Worm (Caenorhabditis elegans): ENCODE measurements around the gene Y51A2D.1.

The Y51A2D.1 gene

DNA sequence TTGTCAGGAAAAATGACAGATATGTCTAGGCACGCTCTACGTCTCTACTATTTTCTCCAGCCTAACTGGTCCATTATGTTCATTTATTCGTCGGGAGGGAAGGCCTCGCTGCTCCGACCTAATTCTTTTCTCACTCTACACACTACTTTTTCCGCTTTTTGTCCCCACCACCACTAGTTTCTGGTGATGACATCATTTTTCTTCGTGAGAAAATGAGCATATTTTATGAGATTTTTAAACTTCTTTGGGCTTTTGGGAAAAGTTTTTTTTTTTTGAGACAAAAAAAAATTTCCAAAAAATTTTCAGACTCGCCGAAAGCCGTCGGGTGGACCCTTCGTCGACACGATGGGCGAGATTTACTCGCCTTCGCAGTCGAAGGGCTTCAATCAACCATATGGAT, 16.7 kb upstream of the Y51A2D.1 start, which contains the start of gene slo-1:
TSS of gene slo-1 (plus strand) at position 301 of the 400 bp plus-strand sequence.
- TF ChIP-seq ztf-1 (GFP tag; conservative IDR thresholded peaks at IDR 0.05) (no peak), zag-1 (tag; optimal IDR thresholded peaks at IDR 0.05) (no peak), lin-11 (tag; optimal IDR thresholded peaks at IDR 0.05) (no peak), sem-4 (tag; optimal IDR thresholded peaks at IDR 0.05) (no peak), C34F6.9 (tag; optimal IDR thresholded peaks at IDR 0.05) (no peak), crh-2 (tag; optimal IDR thresholded peaks at IDR 0.05) (no peak), snpc-4 (tag; optimal IDR thresholded peaks at IDR 0.05) (no peak), R02D3.7 (tag; optimal IDR thresholded peaks at IDR 0.05) (no peak), sma-3 (GFP tag; optimal IDR thresholded peaks at IDR 0.05) (no peak), elt-3 (tag; optimal IDR thresholded peaks at IDR 0.05) (no peak), skn-1 (tag; optimal IDR thresholded peaks at IDR 0.05) (no peak)

DNA sequence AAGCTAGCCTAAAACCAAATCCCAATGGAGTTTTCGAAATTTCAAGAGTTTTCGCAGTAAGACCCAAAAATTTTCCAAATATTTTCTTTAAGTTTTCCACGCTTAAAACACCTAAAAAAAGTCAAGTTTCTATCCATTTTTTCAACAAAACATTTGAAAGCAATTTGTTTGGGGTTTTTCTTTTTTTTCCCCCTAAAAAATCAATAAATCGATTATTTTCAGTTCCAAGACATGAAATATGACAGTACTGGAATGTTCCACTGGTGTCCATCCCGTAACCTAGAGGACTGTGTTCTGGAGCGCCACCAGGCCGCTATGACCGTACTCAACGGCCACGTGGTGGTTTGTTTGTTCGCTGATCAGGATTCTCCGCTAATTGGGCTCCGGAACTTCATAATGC, 4.1 kb upstream of the Y51A2D.1 start:
- TF ChIP-seq elt-1 (tag; optimal IDR thresholded peaks at IDR 0.05) (no peak), lin-13 (GFP tag; optimal IDR thresholded peaks at IDR 0.05) (no peak), lin-11 (tag; optimal IDR thresholded peaks at IDR 0.05) (no peak), dmd-4 (tag; optimal IDR thresholded peaks at IDR 0.05) (no peak), unc-62 (GFP tag; optimal IDR thresholded peaks at IDR 0.05) (no peak), nhr-10 (tag; optimal IDR thresholded peaks at IDR 0.05) (no peak), mdl-1 (tag; optimal IDR thresholded peaks at IDR 0.05) (no peak), zag-1 (tag; optimal IDR thresholded peaks at IDR 0.05) (no peak), alr-1 (tag; optimal IDR thresholded peaks at IDR 0.05) (no peak), nhr-21 (tag; optimal IDR thresholded peaks at IDR 0.05) (no peak), unc-55 (GFP tag; optimal IDR thresholded peaks at IDR 0.05) (no peak), lsy-2 (tag; optimal IDR thresholded peaks at IDR 0.05) (no peak), nhr-6 (tag; optimal IDR thresholded peaks at IDR 0.05) (no peak), mbf-1 (tag; optimal IDR thresholded peaks at IDR 0.05) (no peak), ztf-1 (GFP tag; conservative IDR thresholded peaks at IDR 0.05) (no peak), blmp-1 (tag; optimal IDR thresholded peaks at IDR 0.05; ENCODE audit: insufficient read depth) (no peak), R02D3.7 (tag; optimal IDR thresholded peaks at IDR 0.05) (no peak), ceh-82 (tag; optimal IDR thresholded peaks at IDR 0.05) (no peak)

DNA sequence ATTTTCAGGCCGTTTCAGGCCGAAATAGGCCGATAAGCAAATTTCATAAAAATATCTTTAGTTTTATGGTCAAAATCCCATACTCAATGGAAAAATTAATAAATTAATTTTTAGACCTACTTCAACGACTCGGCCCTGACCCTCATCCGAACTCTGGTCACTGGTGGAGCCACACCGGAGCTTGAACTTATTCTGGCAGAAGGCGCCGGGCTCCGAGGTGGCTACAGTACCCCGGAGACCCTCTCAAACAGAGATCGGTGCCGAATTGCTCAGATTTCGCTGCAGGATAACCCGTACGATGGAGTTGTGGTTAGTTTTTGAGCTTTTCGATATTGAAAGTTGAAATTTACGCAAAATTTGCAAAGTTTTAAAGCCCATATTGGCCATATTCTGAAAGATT, 1.9 kb upstream of the Y51A2D.1 start:
- no peak for TF ChIP-seq ceh-16 (tag; optimal IDR thresholded peaks at IDR 0.05)
- TF ChIP-seq C34F6.9 (tag; optimal IDR thresholded peaks at IDR 0.05): no peak
- no peak for TF ChIP-seq sem-4 (tag; optimal IDR thresholded peaks at IDR 0.05)
- no peak for TF ChIP-seq elt-1 (tag; optimal IDR thresholded peaks at IDR 0.05)
- TF ChIP-seq nhr-77 (tag; optimal IDR thresholded peaks at IDR 0.05): no peak
- no peak for TF ChIP-seq alr-1 (tag; optimal IDR thresholded peaks at IDR 0.05)
- no peak for TF ChIP-seq nhr-12 (tag; optimal IDR thresholded peaks at IDR 0.05)
- TF ChIP-seq unc-55 (GFP tag; optimal IDR thresholded peaks at IDR 0.05): no peak
- TF ChIP-seq nhr-21 (tag; optimal IDR thresholded peaks at IDR 0.05): no peak
- no peak for TF ChIP-seq F13H6.1 (tag; optimal IDR thresholded peaks at IDR 0.05)
- TF ChIP-seq crh-2 (tag; optimal IDR thresholded peaks at IDR 0.05): no peak
- no peak for TF ChIP-seq snpc-4 (tag; optimal IDR thresholded peaks at IDR 0.05)
- no peak for TF ChIP-seq dmd-4 (tag; optimal IDR thresholded peaks at IDR 0.05)
- TF ChIP-seq blmp-1 (tag; optimal IDR thresholded peaks at IDR 0.05; ENCODE audit: insufficient read depth): no peak
- no peak for TF ChIP-seq peb-1 (tag; optimal IDR thresholded peaks at IDR 0.05)
- TF ChIP-seq gmeb-1 (tag; optimal IDR thresholded peaks at IDR 0.05): no peak
- no peak for TF ChIP-seq mdl-1 (tag; optimal IDR thresholded peaks at IDR 0.05)
- TF ChIP-seq ceh-82 (tag; optimal IDR thresholded peaks at IDR 0.05): no peak
- TF ChIP-seq nhr-10 (tag; optimal IDR thresholded peaks at IDR 0.05): no peak

DNA sequence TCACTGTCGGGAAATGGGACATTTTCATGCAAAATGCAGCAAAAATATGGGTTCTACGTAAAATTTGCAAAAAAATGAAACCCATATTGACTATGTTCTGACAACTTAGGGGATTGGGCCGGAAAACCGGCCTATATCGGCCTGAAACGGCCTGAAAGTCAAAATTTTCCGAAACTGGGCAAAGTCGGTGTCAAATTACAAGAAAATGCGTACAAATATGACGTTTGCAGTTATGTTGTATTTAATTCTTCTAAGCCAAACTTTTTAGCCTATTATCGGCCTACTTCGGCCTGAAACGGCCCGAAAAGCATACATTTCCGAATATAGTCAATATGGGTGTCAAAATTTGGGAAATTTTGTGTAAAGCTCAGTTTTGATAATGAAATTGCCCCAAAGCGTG, 3.2 kb downstream of the Y51A2D.1 start:
- no peak for TF ChIP-seq sem-4 (tag; optimal IDR thresholded peaks at IDR 0.05)
- no peak for TF ChIP-seq nhr-129 (tag; optimal IDR thresholded peaks at IDR 0.05)
- TF ChIP-seq fos-1 (tag; optimal IDR thresholded peaks at IDR 0.05): no peak
- no peak for TF ChIP-seq nhr-77 (tag; optimal IDR thresholded peaks at IDR 0.05)
- TF ChIP-seq lin-39 (tag; optimal IDR thresholded peaks at IDR 0.05): no peak
- TF ChIP-seq C34F6.9 (tag; optimal IDR thresholded peaks at IDR 0.05): no peak
- no peak for TF ChIP-seq crh-2 (tag; optimal IDR thresholded peaks at IDR 0.05)
- TF ChIP-seq nhr-10 (tag; optimal IDR thresholded peaks at IDR 0.05): no peak
- no peak for TF ChIP-seq ceh-16 (tag; optimal IDR thresholded peaks at IDR 0.05)
- TF ChIP-seq mdl-1 (tag; optimal IDR thresholded peaks at IDR 0.05): no peak
- no peak for TF ChIP-seq snpc-4 (tag; optimal IDR thresholded peaks at IDR 0.05)
- no peak for TF ChIP-seq skn-1 (tag; optimal IDR thresholded peaks at IDR 0.05)
- TF ChIP-seq nhr-23 (tag; optimal IDR thresholded peaks at IDR 0.05): no peak
- TF ChIP-seq unc-39 (tag; optimal IDR thresholded peaks at IDR 0.05): no peak
- no peak for TF ChIP-seq nhr-11 (tag; optimal IDR thresholded peaks at IDR 0.05)
- TF ChIP-seq lin-11 (tag; optimal IDR thresholded peaks at IDR 0.05): no peak
- TF ChIP-seq ceh-82 (tag; optimal IDR thresholded peaks at IDR 0.05): no peak
- TF ChIP-seq nhr-6 (tag; optimal IDR thresholded peaks at IDR 0.05): no peak
